Fruit fly (Drosophila melanogaster): Measurements from ENCODE around the gene CG17672.

The CG17672 gene

dm6 chr3L:13015195-13015822 is 13.5 kb upstream of the CG17672 start, which contains the start of gene MICAL-like (continued):
- TF ChIP-seq Oaz (GFP tag; IDR thresholded peaks at IDR 0.05): no peak
- no peak for TF ChIP-seq Awh (GFP tag; IDR thresholded peaks at IDR 0.05)
- no peak for TF ChIP-seq dati (GFP tag; IDR thresholded peaks at IDR 0.05)
- TF ChIP-seq Hmx (GFP tag; optimal IDR thresholded peaks at IDR 0.05): no peak
- TF ChIP-seq ato (GFP tag; IDR thresholded peaks at IDR 0.05; ENCODE audit: partially characterized antibody): peak; percentile 36; the same call in 1 of the 2 replicates
- peak; percentile 21 for TF ChIP-seq CG13624 (GFP tag; optimal IDR thresholded peaks at IDR 0.05)
- TF ChIP-seq jing (GFP tag; optimal IDR thresholded peaks at IDR 0.05): no peak
- no peak for TF ChIP-seq bcd (GFP tag; optimal IDR thresholded peaks at IDR 0.05)
- TF ChIP-seq gem (tag; optimal IDR thresholded peaks at IDR 0.05): no peak
- no peak for TF ChIP-seq gcm2 (GFP tag; optimal IDR thresholded peaks at IDR 0.05)
- TF ChIP-seq CG3065 (GFP tag; optimal IDR thresholded peaks at IDR 0.05): no peak
- TF ChIP-seq Rfx (GFP tag; IDR thresholded peaks at IDR 0.05): peak; percentile 55
- TF ChIP-seq CG9437 (GFP tag; optimal IDR thresholded peaks at IDR 0.05): peak; percentile 6
- TF ChIP-seq eve (GFP tag; optimal IDR thresholded peaks at IDR 0.05): no peak
- TF ChIP-seq ftz-f1 (GFP tag; optimal IDR thresholded peaks at IDR 0.05): no peak
- TF ChIP-seq insv (GFP tag; optimal IDR thresholded peaks at IDR 0.05): peak in 1 of 2 experiments; percentile 89
- TF ChIP-seq Nf-YB (GFP tag; optimal IDR thresholded peaks at IDR 0.05): no peak
- no peak for TF ChIP-seq pros (GFP tag; optimal IDR thresholded peaks at IDR 0.05)
- no peak for TF ChIP-seq CG31388 (GFP tag; optimal IDR thresholded peaks at IDR 0.05)
- TF ChIP-seq prd (optimal IDR thresholded peaks at IDR 0.05): no peak
- TF ChIP-seq prd (GFP tag; IDR thresholded peaks at IDR 0.05): peak; percentile 51; the same call in 1 of the 3 replicates
- no peak for TF ChIP-seq CG12071 (GFP tag; optimal IDR thresholded peaks at IDR 0.05)
- 0 out of 2 replicates have a peak, but pooled peaks have one; percentile 14 for TF ChIP-seq CG11247 (GFP tag; IDR thresholded peaks at IDR 0.05)
- no peak for TF ChIP-seq CG11696 (GFP tag; IDR thresholded peaks at IDR 0.05)
- no peak for TF ChIP-seq fd96Cb (tag; optimal IDR thresholded peaks at IDR 0.05)
- TF ChIP-seq corto (GFP tag; optimal IDR thresholded peaks at IDR 0.05): no peak
- peak; percentile 19 for TF ChIP-seq CG15514 (GFP tag; optimal IDR thresholded peaks at IDR 0.05)
- no peak for TF ChIP-seq CTCF (GFP tag; optimal IDR thresholded peaks at IDR 0.05)
- peak; percentile 78 for TF ChIP-seq CG7357 (GFP tag; IDR thresholded peaks at IDR 0.05)
- TF ChIP-seq CG3995 (GFP tag; optimal IDR thresholded peaks at IDR 0.05): peak; percentile 89
- TF ChIP-seq CG18764 (GFP tag; optimal IDR thresholded peaks at IDR 0.05): no peak
- no peak for TF ChIP-seq Deaf1 (tag; optimal IDR thresholded peaks at IDR 0.05)
- TF ChIP-seq D19A (tag; optimal IDR thresholded peaks at IDR 0.05): no peak
- TF ChIP-seq kay (GFP tag; optimal IDR thresholded peaks at IDR 0.05): peak; percentile 79
- no peak for TF ChIP-seq CG17359 (tag; optimal IDR thresholded peaks at IDR 0.05)
- TF ChIP-seq ind (GFP tag; optimal IDR thresholded peaks at IDR 0.05): peak; percentile 33
- TF ChIP-seq CG1602 (GFP tag; optimal IDR thresholded peaks at IDR 0.05): no peak
- no peak for TF ChIP-seq Poxn (GFP tag; IDR thresholded peaks at IDR 0.05)
- TF ChIP-seq CG34376 (GFP tag; optimal IDR thresholded peaks at IDR 0.05): no peak
- peak; percentile 39 for TF ChIP-seq pzg (GFP tag; optimal IDR thresholded peaks at IDR 0.05)
- no peak for TF ChIP-seq Ravus (GFP tag; IDR thresholded peaks at IDR 0.05)
- TF ChIP-seq NfI (GFP tag; optimal IDR thresholded peaks at IDR 0.05): peak; percentile 39
- peak; percentile 91 for TF ChIP-seq sna (GFP tag; IDR thresholded peaks at IDR 0.05; ENCODE audit: partially characterized antibody)
- no peak for TF ChIP-seq CG30403 (GFP tag; optimal IDR thresholded peaks at IDR 0.05)
- TF ChIP-seq schlank (tag; optimal IDR thresholded peaks at IDR 0.05): no peak
- peak; percentile 37 for TF ChIP-seq Ptx1 (GFP tag; IDR thresholded peaks at IDR 0.05)
- TF ChIP-seq nau (GFP tag; optimal IDR thresholded peaks at IDR 0.05): no peak
- no peak for TF ChIP-seq unpg (GFP tag; optimal IDR thresholded peaks at IDR 0.05)
- no peak for TF ChIP-seq lbe (GFP tag; optimal IDR thresholded peaks at IDR 0.05)
- TF ChIP-seq HmgZ (tag; optimal IDR thresholded peaks at IDR 0.05): peak; percentile 27
- TF ChIP-seq row (GFP tag; IDR thresholded peaks at IDR 0.05): peak; percentile 85
- TF ChIP-seq Ada2b (GFP tag; IDR thresholded peaks at IDR 0.05): peak; percentile 49

All from whole organism, embryonic.